Worm (Caenorhabditis elegans) whole organism, L1 larva: Measurements from ENCODE around the gene F21C10.5.
A peak's percentile ranks its signal among the peaks of the same experiment; 100 is the strongest.

Source experiments
- C04F5.9 ChIP-seq: sonication (generic microtip); optimal IDR thresholded peaks from 2 replicates; lab custom pipeline; 2016; ENCODE audit warnings: missing genetic modification characterization, missing compliant biosample characterization
- C34B4.2 ChIP-seq: sonication (generic microtip); optimal IDR thresholded peaks from 2 replicates; lab custom pipeline; 2017; ENCODE audit warnings: mild to moderate bottlenecking, missing genetic modification characterization, missing compliant biosample characterization
- Y116A8C.19 ChIP-seq: sonication (generic microtip); optimal IDR thresholded peaks from 2 replicates; lab custom pipeline; 2016; ENCODE audit warnings: missing compliant biosample characterization, missing genetic modification characterization, borderline replicate concordance
- aly-2 ChIP-seq: fragments of 150-350 bp; optimal IDR thresholded peaks from 2 replicates; lab custom pipeline; 2014; ENCODE audit warnings: missing biosample characterization, missing genetic modification characterization
- blmp-1 ChIP-seq: fragments of 150-350 bp; optimal IDR thresholded peaks from 2 replicates; lab custom pipeline; 2014; ENCODE audit warnings: missing biosample characterization, missing genetic modification characterization
- ceh-63 ChIP-seq: fragments of 200-800 bp; sonication (Bioruptor generic); optimal IDR thresholded peaks from 2 replicates; lab custom pipeline; 2018; ENCODE audit warnings: mild to moderate bottlenecking, missing genetic modification characterization, missing compliant biosample characterization
- ceh-82 ChIP-seq, 3 experiments: fragments of 150-350 bp in 1 of 3; sonication (generic microtip) in 2 of 3; optimal IDR thresholded peaks; 2 replicates each; lab custom pipeline; 2014 to 2017; ENCODE audit warnings: missing biosample characterization in 3 of 3, missing genetic modification characterization in 3 of 3
- ceh-88 ChIP-seq: fragments of 200-800 bp; sonication (Bioruptor generic); IDR thresholded peaks from 2 replicates; pipeline ENCODE4 v1.3.6; 2022; ENCODE audit warnings: missing genetic modification characterization, missing compliant biosample characterization
- dpl-1 ChIP-seq, 3 experiments: fragments of 150-350 bp in 2 of 3; sonication (generic microtip) in 1 of 3; optimal IDR thresholded peaks; 2 replicates each; lab custom pipeline; 2014 to 2017; ENCODE audit warnings: missing biosample characterization in 3 of 3, missing genetic modification characterization in 3 of 3, missing genetic modification reagents in 3 of 3
- dsc-1 ChIP-seq: sonication (generic microtip); optimal IDR thresholded peaks from 2 replicates; lab custom pipeline; 2016; ENCODE audit warnings: mild to moderate bottlenecking, missing genetic modification characterization, missing compliant biosample characterization
- efl-1 ChIP-seq, 4 experiments: fragments of 150-350 bp; optimal IDR thresholded peaks in 3 of 4; peaks in 1 of 4; 1 replicate in 1 of 4; 2 replicates in 3 of 4; lab custom pipeline; 2014; ENCODE audit warnings: missing biosample characterization in 2 of 4, missing genetic modification characterization in 2 of 4, missing genetic modification reagents in 2 of 4
- efl-3 ChIP-seq: fragments of 200-800 bp; sonication (Bioruptor generic); optimal IDR thresholded peaks from 2 replicates; lab custom pipeline; 2018; ENCODE audit warnings: mild to moderate bottlenecking, missing genetic modification characterization, missing compliant biosample characterization
- egl-13 ChIP-seq: sonication (generic microtip); optimal IDR thresholded peaks from 2 replicates; lab custom pipeline; 2016; ENCODE audit warnings: missing genotype, missing genetic modification reagents, missing genetic modification characterization, missing compliant biosample characterization
- egl-27 ChIP-seq, 2 experiments: fragments of 150-350 bp in 1 of 2; sonication (generic microtip); optimal IDR thresholded peaks; 3 replicates each; lab custom pipeline; 2017 to 2018; ENCODE audit warnings: missing biosample characterization in 2 of 2, missing genetic modification characterization in 2 of 2, missing genetic modification reagents in 2 of 2
- elt-2 ChIP-seq: sonication (generic microtip); optimal IDR thresholded peaks from 2 replicates; lab custom pipeline; 2016; ENCODE audit warnings: missing genetic modification characterization, mild to moderate bottlenecking, inconsistent platforms, missing compliant biosample characterization, missing genetic modification reagents
- elt-3 ChIP-seq, 6 experiments: fragments of 150-350 bp in 1 of 6; sonication (generic microtip); optimal IDR thresholded peaks; 2 replicates each; lab custom pipeline; 2017 to 2018; ENCODE audit warnings: missing biosample characterization in 6 of 6, missing genetic modification characterization in 6 of 6, inconsistent platforms in 1 of 6
- ets-5 ChIP-seq: fragments of 200-800 bp; sonication (Bioruptor generic); IDR thresholded peaks from 2 replicates; pipeline ENCODE4 v1.3.6; 2022; ENCODE audit warnings: missing genetic modification characterization, missing compliant biosample characterization
- fkh-10 ChIP-seq: sonication (generic microtip); optimal IDR thresholded peaks from 2 replicates; lab custom pipeline; 2017; ENCODE audit warnings: missing biosample characterization, missing genetic modification reagents, missing genetic modification characterization
- fkh-8 ChIP-seq: sonication (generic microtip); optimal IDR thresholded peaks from 2 replicates; lab custom pipeline; 2016; ENCODE audit warnings: mild to moderate bottlenecking, missing genetic modification characterization, missing compliant biosample characterization
- fos-1 ChIP-seq: fragments of 150-350 bp; optimal IDR thresholded peaks from 2 replicates; lab custom pipeline; 2014; ENCODE audit warnings: missing biosample characterization, missing genetic modification characterization
- grh-1 ChIP-seq: fragments of 200-800 bp; sonication (Bioruptor generic); IDR thresholded peaks from 2 replicates; pipeline ENCODE4 v1.3.6; 2022; ENCODE audit warnings: missing genetic modification reagents, missing genetic modification characterization, missing compliant biosample characterization
- hlh-17 ChIP-seq: fragments of 200-800 bp; sonication (Bioruptor generic); optimal IDR thresholded peaks from 2 replicates; lab custom pipeline; 2018; ENCODE audit warnings: missing genetic modification characterization, mild to moderate bottlenecking, missing compliant biosample characterization, moderate library complexity, borderline replicate concordance
- hpl-2 ChIP-seq: fragments of 150-350 bp; optimal IDR thresholded peaks from 2 replicates; lab custom pipeline; 2014; ENCODE audit warnings: missing biosample characterization, missing genetic modification reagents, missing genetic modification characterization
- lin-13 ChIP-seq: fragments of 150-350 bp; optimal IDR thresholded peaks from 2 replicates; lab custom pipeline; 2014; ENCODE audit warnings: missing biosample characterization, missing genetic modification reagents, missing genetic modification characterization
- lin-14 ChIP-seq: fragments of 200-800 bp; sonication (Bioruptor generic); optimal IDR thresholded peaks from 2 replicates; lab custom pipeline; 2018; ENCODE audit warnings: mild to moderate bottlenecking, missing genetic modification characterization, moderate library complexity, missing compliant biosample characterization
- lir-3 ChIP-seq: sonication (generic microtip); optimal IDR thresholded peaks from 2 replicates; lab custom pipeline; 2016; ENCODE audit warnings: mild to moderate bottlenecking, missing genetic modification characterization, moderate library complexity, missing compliant biosample characterization; ENCODE audit not compliant: poor library complexity
- mab-9 ChIP-seq: fragments of 200-800 bp; sonication (Bioruptor generic); IDR thresholded peaks from 2 replicates; pipeline ENCODE4 v1.3.6; 2022; ENCODE audit warnings: missing genetic modification reagents, missing genetic modification characterization, missing compliant biosample characterization
- mdl-1 ChIP-seq, 2 experiments: fragments of 150-350 bp; optimal IDR thresholded peaks; 2 replicates each; lab custom pipeline; 2014 to 2017; ENCODE audit warnings: missing biosample characterization in 2 of 2, missing genetic modification characterization in 2 of 2, inconsistent platforms in 1 of 2
- mep-1 ChIP-seq: fragments of 150-350 bp; optimal IDR thresholded peaks from 2 replicates; lab custom pipeline; 2014; ENCODE audit warnings: missing biosample characterization, missing genetic modification characterization
- nhr-11 ChIP-seq: fragments of 150-350 bp; optimal IDR thresholded peaks from 2 replicates; lab custom pipeline; 2014; ENCODE audit warnings: missing biosample characterization, missing genetic modification characterization
- nhr-12 ChIP-seq: sonication (generic microtip); optimal IDR thresholded peaks from 2 replicates; lab custom pipeline; 2017; ENCODE audit warnings: missing biosample characterization, missing genetic modification characterization
- nhr-19 ChIP-seq: fragments of 200-800 bp; sonication (Bioruptor generic); conservative IDR thresholded peaks from 2 replicates; pipeline ENCODE4 v1.3.6; 2022; ENCODE audit warnings: missing genetic modification characterization, missing compliant biosample characterization
- nhr-28 ChIP-seq: fragments of 150-350 bp; optimal IDR thresholded peaks from 2 replicates; lab custom pipeline; 2014; ENCODE audit warnings: missing biosample characterization, missing genetic modification characterization
- nhr-47 ChIP-seq: sonication (generic microtip); optimal IDR thresholded peaks from 2 replicates; lab custom pipeline; 2016; ENCODE audit warnings: mild to moderate bottlenecking, missing genetic modification characterization, moderate library complexity, missing compliant biosample characterization
- nhr-71 ChIP-seq: sonication (generic microtip); optimal IDR thresholded peaks from 2 replicates; lab custom pipeline; 2016; ENCODE audit warnings: mild to moderate bottlenecking, missing genetic modification characterization, moderate library complexity, missing compliant biosample characterization
- nhr-76 ChIP-seq: sonication (generic microtip); optimal IDR thresholded peaks from 2 replicates; lab custom pipeline; 2017; ENCODE audit warnings: missing biosample characterization, missing genetic modification characterization
- nhr-85 ChIP-seq: sonication (generic microtip); peaks from one replicate; lab custom pipeline; 2016; ENCODE audit warnings: missing genetic modification characterization, inconsistent platforms, missing compliant biosample characterization
- nhr-90 ChIP-seq: sonication (generic microtip); optimal IDR thresholded peaks from 2 replicates; lab custom pipeline; 2016; ENCODE audit warnings: mild to moderate bottlenecking, missing genetic modification characterization, missing compliant biosample characterization; ENCODE audit not compliant: poor library complexity
- rnt-1 ChIP-seq: sonication (generic microtip); optimal IDR thresholded peaks from 2 replicates; lab custom pipeline; 2016; ENCODE audit warnings: mild to moderate bottlenecking, missing genetic modification characterization, moderate library complexity, missing compliant biosample characterization
- skn-1 ChIP-seq: fragments of 150-350 bp; optimal IDR thresholded peaks from 2 replicates; lab custom pipeline; 2014; ENCODE audit warnings: missing biosample characterization, missing genetic modification characterization
- snpc-4 ChIP-seq: fragments of 150-350 bp; optimal IDR thresholded peaks from 2 replicates; lab custom pipeline; 2014; ENCODE audit warnings: missing biosample characterization, missing genetic modification characterization
- sptf-1 ChIP-seq: fragments of 150-350 bp; optimal IDR thresholded peaks from 2 replicates; lab custom pipeline; 2014; ENCODE audit warnings: missing biosample characterization, missing genetic modification characterization
- sup-37 ChIP-seq: fragments of 200-800 bp; sonication (Bioruptor generic); optimal IDR thresholded peaks from 2 replicates; lab custom pipeline; 2018; ENCODE audit warnings: mild to moderate bottlenecking, missing genetic modification characterization, missing compliant biosample characterization
- tbx-2 ChIP-seq: sonication (generic microtip); optimal IDR thresholded peaks from 2 replicates; lab custom pipeline; 2016; ENCODE audit warnings: missing genetic modification characterization, missing compliant biosample characterization
- unc-30 ChIP-seq: sonication (generic microtip); optimal IDR thresholded peaks from 2 replicates; lab custom pipeline; 2017; ENCODE audit warnings: missing biosample characterization, missing genetic modification characterization
- unc-62 ChIP-seq: fragments of 150-350 bp; optimal IDR thresholded peaks from 2 replicates; lab custom pipeline; 2014; ENCODE audit warnings: missing biosample characterization, missing genetic modification reagents, missing genetic modification characterization
- unc-98 ChIP-seq: fragments of 200-800 bp; sonication (Bioruptor generic); IDR thresholded peaks from 2 replicates; pipeline ENCODE4 v1.3.6; 2022; ENCODE audit warnings: missing genetic modification characterization, missing compliant biosample characterization
- vab-15 ChIP-seq: sonication (generic microtip); optimal IDR thresholded peaks from 2 replicates; lab custom pipeline; 2017; ENCODE audit warnings: missing genotype, mild to moderate bottlenecking, missing genetic modification characterization, missing compliant biosample characterization
- zag-1 ChIP-seq: fragments of 150-350 bp; optimal IDR thresholded peaks from 2 replicates; lab custom pipeline; 2014; ENCODE audit warnings: missing biosample characterization, missing genetic modification characterization
- zip-4 ChIP-seq: fragments of 200-800 bp; sonication (Bioruptor generic); optimal IDR thresholded peaks from 2 replicates; lab custom pipeline; 2018; ENCODE audit warnings: mild to moderate bottlenecking, missing genetic modification characterization, moderate library complexity, missing compliant biosample characterization
- ztf-4 ChIP-seq: fragments of 150-350 bp; optimal IDR thresholded peaks from 2 replicates; lab custom pipeline; 2014; ENCODE audit warnings: missing biosample characterization, missing genetic modification characterization

Gene F21C10.5

ce11 chrV:9098280-9098973, 27.0 kb upstream of the F21C10.5 start, which contains the start of gene F21C10.9:
TSS of gene F21C10.9 (minus strand) at chrV:9098696.
- TF ChIP-seq ceh-82 (tag; optimal IDR thresholded peaks at IDR 0.05; lab: Kevin White, UChicago) (no peak), nhr-85 (tag; lab: Kevin White, UChicago) (peak; percentile 80), unc-98 (GFP tag; lab: Robert Waterston, UW) (no peak), aly-2 (tag; lab: Kevin White, UChicago) (no peak), egl-27 (tag; optimal IDR thresholded peaks at IDR 0.05; lab: Kevin White, UChicago) (no peak), nhr-12 (no peak), fos-1 (no peak), ceh-88 (GFP tag; lab: Robert Waterston, UW) (no peak), grh-1 (GFP tag; lab: Robert Waterston, UW) (peak; percentile 31; the same call in 1 of the 2 replicates), C04F5.9 (no peak), unc-62 (GFP tag; lab: Kevin White, UChicago) (no peak), dpl-1 (GFP tag; optimal IDR thresholded peaks at IDR 0.05; lab: Kevin White, UChicago) (no peak), lin-14 (peak; percentile 2), sup-37 (GFP tag; lab: Kevin White, UChicago) (no peak), nhr-28 (tag; lab: Kevin White, UChicago) (no peak), elt-3 (tag; optimal IDR thresholded peaks at IDR 0.05; lab: Kevin White, UChicago) (peak in 1 of 6 experiments; percentile 8), fkh-8 (tag; lab: Kevin White, UChicago) (no peak), rnt-1 (tag; lab: Kevin White, UChicago) (no peak), mab-9 (GFP tag; lab: Robert Waterston, UW) (no peak), hlh-17 (GFP tag; lab: Kevin White, UChicago) (no peak), unc-30 (tag; lab: Kevin White, UChicago) (no peak), nhr-19 (GFP tag; lab: Robert Waterston, UW) (peak; percentile 58), C34B4.2 (tag; lab: Kevin White, UChicago) (no peak), ztf-4 (tag; lab: Kevin White, UChicago) (no peak), lir-3 (tag; lab: Kevin White, UChicago) (no peak), Y116A8C.19 (tag; lab: Kevin White, UChicago) (no peak), zip-4 (GFP tag; lab: Kevin White, UChicago) (no peak), fkh-10 (GFP tag; lab: Kevin White, UChicago) (no peak), elt-2 (peak; percentile 5), lin-13 (GFP tag; lab: Kevin White, UChicago) (no peak), mdl-1 (tag; optimal IDR thresholded peaks at IDR 0.05; lab: Kevin White, UChicago) (peak in 1 of 2 experiments; percentile 16), egl-13 (tag; lab: Kevin White, UChicago) (no peak), ceh-63 (GFP tag; lab: Kevin White, UChicago) (no peak), nhr-47 (no peak), nhr-11 (no peak), skn-1 (tag; lab: Kevin White, UChicago) (no peak), snpc-4 (tag; lab: Kevin White, UChicago) (no peak), dsc-1 (tag; lab: Kevin White, UChicago) (no peak), sptf-1 (tag; lab: Kevin White, UChicago) (no peak), vab-15 (tag; lab: Kevin White, UChicago) (no peak), nhr-71 (tag; lab: Kevin White, UChicago) (peak; percentile 50), efl-3 (GFP tag; lab: Kevin White, UChicago) (no peak), hpl-2 (GFP tag; lab: Kevin White, UChicago) (no peak), tbx-2 (no peak), ets-5 (GFP tag; lab: Robert Waterston, UW) (no peak), nhr-76 (tag; lab: Kevin White, UChicago) (no peak), blmp-1 (tag; lab: Kevin White, UChicago) (peak; percentile 4), efl-1 (optimal IDR thresholded peaks at IDR 0.05; lab: Kevin White, UChicago) (no peak), efl-1 (GFP tag; optimal IDR thresholded peaks at IDR 0.05 in 1 of 2; lab: Kevin White, UChicago) (peak in 1 of 2 experiments; percentile 53), mep-1 (tag; lab: Kevin White, UChicago) (no peak), nhr-90 (tag; lab: Kevin White, UChicago) (peak; percentile 23), zag-1 (no peak)
